Fruit fly (Drosophila melanogaster) ovary, adult (tissue): ENCODE results near the gene vnd.

Experiments
- CG17801 ChIP-seq: fragments of 200-800 bp; optimal IDR thresholded peaks from 2 replicates; lab custom pipeline; 2019; ENCODE audit warnings: missing biosample characterization, mild to moderate bottlenecking, missing genetic modification characterization, moderate library complexity; ENCODE audit not compliant: partially characterized antibody

The vnd gene

dm6 chrX:581825-582224, at the start of gene vnd:
Gene vnd, plus strand, starts transcription at chrX:582121.
- no peak for TF ChIP-seq CG17801

dm6 chrX:542069-542468, 39.9 kb upstream of the vnd start:
- TF ChIP-seq CG17801, result no peak

dm6 chrX:546372-547006, 35.4 kb upstream of the vnd start:
- TF ChIP-seq CG17801, result no peak

- TF ChIP-seq CG17801, result no peak
Measured at dm6 chrX:580635-581034, 1.3 kb upstream of the vnd start.

- TF ChIP-seq CG17801, result no peak
Measured at dm6 chrX:588941-589340, 7.0 kb downstream of the vnd start.

- no peak for TF ChIP-seq CG17801
Measured at dm6 chrX:590479-590878, 8.6 kb downstream of the vnd start.

- no peak for TF ChIP-seq CG17801
Measured at dm6 chrX:592588-593288, 10.8 kb downstream of the vnd start.

dm6 chrX:597057-597456, 15.1 kb downstream of the vnd start:
- no peak for TF ChIP-seq CG17801

dm6 chrX:598322-599057, 16.6 kb downstream of the vnd start:
- no peak for TF ChIP-seq CG17801

dm6 chrX:599727-600126, 17.8 kb downstream of the vnd start:
- no peak for TF ChIP-seq CG17801

- TF ChIP-seq CG17801, result no peak
Measured at dm6 chrX:601984-602383, 20.1 kb downstream of the vnd start.

- no peak for TF ChIP-seq CG17801
Measured at dm6 chrX:610048-610447, 28.1 kb downstream of the vnd start.

- TF ChIP-seq CG17801, result no peak
Measured at dm6 chrX:616761-617476, 35.0 kb downstream of the vnd start.

- no peak for TF ChIP-seq CG17801
Measured at dm6 chrX:617477-617795, 35.5 kb downstream of the vnd start.

- peak; percentile 48 for TF ChIP-seq CG17801
Measured at dm6 chrX:618583-618982, 36.7 kb downstream of the vnd start.

- TF ChIP-seq CG17801, result no peak
Measured at dm6 chrX:619220-620101, 37.5 kb downstream of the vnd start.
